Fruit fly (Drosophila melanogaster) whole organism, prepupa: Measurements from ENCODE around the gene CG45544.

Source experiments
- Blimp-1 ChIP-seq: fragments of 200-800 bp; sonication (Bioruptor generic); optimal IDR thresholded peaks from 3 replicates; lab custom pipeline; 2017; ENCODE audit warnings: missing biosample characterization, missing genetic modification characterization, mild to moderate bottlenecking, moderate library complexity, missing genetic modification reagents
- CG10631 ChIP-seq: fragments of 200-800 bp; sonication (Bioruptor generic); optimal IDR thresholded peaks from 2 replicates; lab custom pipeline; 2016; ENCODE audit warnings: missing biosample characterization, missing genetic modification characterization
- CG10669 ChIP-seq: fragments of 200-800 bp; sonication (Bioruptor generic); optimal IDR thresholded peaks from 3 replicates; lab custom pipeline; 2018; ENCODE audit warnings: missing biosample characterization, mild to moderate bottlenecking, missing genetic modification characterization, moderate library complexity
- CG11294 ChIP-seq: fragments of 200-800 bp; sonication (Bioruptor generic); IDR thresholded peaks from 2 replicates; pipeline ENCODE4 v1.3.6; 2022; ENCODE audit warnings: missing biosample characterization, missing genetic modification characterization
- CG11762 ChIP-seq: fragments of 200-800 bp; sonication (Bioruptor generic); optimal IDR thresholded peaks from 3 replicates; lab custom pipeline; 2016; ENCODE audit warnings: missing biosample characterization, missing genetic modification characterization; ENCODE audit not compliant: insufficient read depth
- CG11902 ChIP-seq: fragments of 200-800 bp; sonication (Bioruptor generic); optimal IDR thresholded peaks from 3 replicates; lab custom pipeline; 2016; ENCODE audit warnings: missing biosample characterization, missing genetic modification characterization
- CG15336 ChIP-seq: fragments of 200-800 bp; sonication (Bioruptor generic); IDR thresholded peaks from 2 replicates; pipeline ENCODE4 v1.3.6; 2022; ENCODE audit warnings: missing biosample characterization, missing genetic modification characterization
- CG1621 ChIP-seq: fragments of 200-800 bp; sonication (Bioruptor generic); optimal IDR thresholded peaks from 3 replicates; lab custom pipeline; 2018; ENCODE audit warnings: missing biosample characterization, mild to moderate bottlenecking, missing genetic modification characterization
- CG16779 ChIP-seq: fragments of 200-800 bp; sonication (Bioruptor generic); optimal IDR thresholded peaks from 3 replicates; lab custom pipeline; 2017; ENCODE audit warnings: missing biosample characterization, mild to moderate bottlenecking, missing genetic modification characterization
- CG3919 ChIP-seq: fragments of 200-800 bp; sonication (Bioruptor generic); optimal IDR thresholded peaks from 3 replicates; lab custom pipeline; 2016; ENCODE audit warnings: missing biosample characterization, missing genetic modification characterization
- CG4318 ChIP-seq: fragments of 200-800 bp; sonication (Bioruptor generic); optimal IDR thresholded peaks from 3 replicates; lab custom pipeline; 2017; ENCODE audit warnings: missing biosample characterization, mild to moderate bottlenecking, missing genetic modification characterization
- CG6163 ChIP-seq: fragments of 200-800 bp; sonication (Bioruptor generic); IDR thresholded peaks from 3 replicates; pipeline ENCODE4 v1.3.6; 2022; ENCODE audit warnings: missing biosample characterization, missing genetic modification characterization
- CG6792 ChIP-seq: fragments of 200-800 bp; sonication (Bioruptor generic); optimal IDR thresholded peaks from 3 replicates; lab custom pipeline; 2016; ENCODE audit warnings: missing biosample characterization, missing genetic modification characterization
- CG6808 ChIP-seq: fragments of 200-800 bp; sonication (Bioruptor generic); optimal IDR thresholded peaks from 3 replicates; lab custom pipeline; 2017; ENCODE audit warnings: missing biosample characterization, missing genetic modification characterization, mild to moderate bottlenecking, moderate library complexity, missing genetic modification reagents
- CG6854 ChIP-seq: fragments of 200-800 bp; sonication (Bioruptor generic); optimal IDR thresholded peaks from 2 replicates; lab custom pipeline; 2017; ENCODE audit warnings: missing biosample characterization, mild to moderate bottlenecking, missing genetic modification characterization
- CG7368 ChIP-seq: fragments of 200-800 bp; sonication (Bioruptor generic); optimal IDR thresholded peaks from 3 replicates; lab custom pipeline; 2016; ENCODE audit warnings: missing biosample characterization, missing genetic modification characterization
- CG8319 ChIP-seq: fragments of 200-800 bp; sonication (Bioruptor generic); optimal IDR thresholded peaks from 3 replicates; lab custom pipeline; 2016; ENCODE audit warnings: missing biosample characterization, missing genetic modification characterization
- CG8632 ChIP-seq: fragments of 200-800 bp; sonication (Bioruptor generic); optimal IDR thresholded peaks from 3 replicates; lab custom pipeline; 2016; ENCODE audit warnings: missing biosample characterization, missing genetic modification characterization
- CG9139 ChIP-seq: fragments of 200-800 bp; sonication (Bioruptor generic); optimal IDR thresholded peaks from 3 replicates; lab custom pipeline; 2017; ENCODE audit warnings: missing biosample characterization, mild to moderate bottlenecking, missing genetic modification characterization
- Eip75B ChIP-seq: fragments of 200-800 bp; sonication (Bioruptor generic); optimal IDR thresholded peaks from 3 replicates; lab custom pipeline; 2016; ENCODE audit warnings: missing biosample characterization, missing genetic modification characterization
- Eip78C ChIP-seq: fragments of 200-800 bp; sonication (Bioruptor generic); peaks from one replicate; lab custom pipeline; 2016; ENCODE audit warnings: missing biosample characterization, missing genetic modification characterization
- Eip93F ChIP-seq: fragments of 200-800 bp; sonication (Bioruptor generic); optimal IDR thresholded peaks from 2 replicates; lab custom pipeline; 2016; ENCODE audit warnings: missing biosample characterization, mild to moderate bottlenecking, missing genetic modification characterization
- Ets96B ChIP-seq: fragments of 200-800 bp; optimal IDR thresholded peaks from 2 replicates; lab custom pipeline; 2019; ENCODE audit warnings: missing biosample characterization, mild to moderate bottlenecking, missing genetic modification characterization, moderate library complexity
- Gug ChIP-seq: fragments of 200-800 bp; sonication (Bioruptor generic); IDR thresholded peaks from 2 replicates; pipeline ENCODE4 v1.3.6; 2022; ENCODE audit warnings: missing biosample characterization, missing genetic modification characterization
- Hr38 ChIP-seq: sonication (Bioruptor generic); optimal IDR thresholded peaks from 2 replicates; lab custom pipeline; 2016; ENCODE audit warnings: missing biosample characterization, missing genetic modification characterization
- Hr39 ChIP-seq: fragments of 200-800 bp; sonication (Bioruptor generic); optimal IDR thresholded peaks from 2 replicates; lab custom pipeline; 2016; ENCODE audit warnings: missing biosample characterization, missing genetic modification characterization
- Hr4 ChIP-seq: fragments of 200-800 bp; sonication (Bioruptor generic); optimal IDR thresholded peaks from 3 replicates; lab custom pipeline; 2016; ENCODE audit warnings: missing biosample characterization, missing genetic modification characterization
- Lpt ChIP-seq: fragments of 200-800 bp; sonication (Bioruptor generic); optimal IDR thresholded peaks from 3 replicates; lab custom pipeline; 2016; ENCODE audit warnings: missing biosample characterization, missing genetic modification characterization
- Met ChIP-seq: fragments of 200-800 bp; sonication (Bioruptor generic); optimal IDR thresholded peaks from 3 replicates; lab custom pipeline; 2016; ENCODE audit warnings: missing biosample characterization, missing genetic modification characterization
- Sox14 ChIP-seq: fragments of 200-800 bp; sonication (Bioruptor generic); optimal IDR thresholded peaks from 3 replicates; lab custom pipeline; 2016; ENCODE audit warnings: missing biosample characterization, missing genetic modification characterization
- Sox15 ChIP-seq: fragments of 200-800 bp; sonication (Bioruptor generic); optimal IDR thresholded peaks from 3 replicates; lab custom pipeline; 2016; ENCODE audit warnings: missing biosample characterization, missing genetic modification characterization
- achi ChIP-seq: fragments of 200-800 bp; sonication (Bioruptor generic); optimal IDR thresholded peaks from 3 replicates; lab custom pipeline; 2016; ENCODE audit warnings: missing biosample characterization, missing genetic modification characterization
- acj6 ChIP-seq: fragments of 200-800 bp; sonication (Bioruptor generic); optimal IDR thresholded peaks from 3 replicates; lab custom pipeline; 2016; ENCODE audit warnings: missing biosample characterization, missing genetic modification characterization
- cyc ChIP-seq: fragments of 200-800 bp; sonication (Bioruptor generic); optimal IDR thresholded peaks from 3 replicates; lab custom pipeline; 2016; ENCODE audit warnings: missing biosample characterization, missing genetic modification characterization
- dac ChIP-seq: fragments of 200-800 bp; sonication (Bioruptor generic); optimal IDR thresholded peaks from 2 replicates; lab custom pipeline; 2017; ENCODE audit warnings: missing biosample characterization, mild to moderate bottlenecking, missing genetic modification characterization
- dsx ChIP-seq: fragments of 200-800 bp; optimal IDR thresholded peaks from 3 replicates; lab custom pipeline; 2019; ENCODE audit warnings: missing biosample characterization, mild to moderate bottlenecking, missing genetic modification characterization, moderate library complexity; ENCODE audit not compliant: poor library complexity, severe bottlenecking
- eg ChIP-seq: fragments of 200-800 bp; sonication (Bioruptor generic); IDR thresholded peaks from 3 replicates; pipeline ENCODE4 v1.3.6; 2022; ENCODE audit warnings: missing biosample characterization, missing genetic modification characterization
- esn ChIP-seq: fragments of 200-800 bp; sonication (Bioruptor generic); optimal IDR thresholded peaks from 2 replicates; lab custom pipeline; 2016; ENCODE audit warnings: missing biosample characterization, mild to moderate bottlenecking, missing genetic modification characterization, moderate library complexity
- fd59A ChIP-seq: fragments of 200-800 bp; sonication (Bioruptor generic); optimal IDR thresholded peaks from 2 replicates; lab custom pipeline; 2017; ENCODE audit warnings: missing biosample characterization, mild to moderate bottlenecking, missing genetic modification characterization, missing genetic modification reagents
- fkh ChIP-seq: fragments of 200-800 bp; sonication (Bioruptor generic); optimal IDR thresholded peaks from 3 replicates; lab custom pipeline; 2017; ENCODE audit warnings: missing biosample characterization, mild to moderate bottlenecking, missing genetic modification characterization, moderate library complexity
- net ChIP-seq: fragments of 200-800 bp; sonication (Bioruptor generic); optimal IDR thresholded peaks from 3 replicates; lab custom pipeline; 2016; ENCODE audit warnings: missing biosample characterization, missing genetic modification characterization
- pdm3 ChIP-seq: fragments of 200-800 bp; sonication (Bioruptor generic); optimal IDR thresholded peaks from 3 replicates; lab custom pipeline; 2016; ENCODE audit warnings: missing biosample characterization, missing genetic modification characterization
- salr ChIP-seq, 2 experiments: fragments of 200-800 bp; sonication (Bioruptor generic); optimal IDR thresholded peaks; 3 replicates each; lab custom pipeline; 2016 to 2018; ENCODE audit warnings: missing biosample characterization in 2 of 2, missing genetic modification characterization in 2 of 2, mild to moderate bottlenecking in 1 of 2
- spab ChIP-seq: fragments of 200-800 bp; sonication (Bioruptor generic); optimal IDR thresholded peaks from 2 replicates; lab custom pipeline; 2017; ENCODE audit warnings: missing biosample characterization, mild to moderate bottlenecking, missing genetic modification characterization, missing genetic modification reagents
- ss ChIP-seq, 2 experiments: fragments of 200-800 bp; sonication (Bioruptor generic); optimal IDR thresholded peaks; 2 replicates in 1 of 2; 3 replicates in 1 of 2; lab custom pipeline; 2017 to 2018; ENCODE audit warnings: mild to moderate bottlenecking in 2 of 2, missing biosample characterization in 2 of 2, missing genetic modification characterization in 2 of 2, moderate library complexity in 1 of 2
- svp ChIP-seq: fragments of 200-800 bp; sonication (Bioruptor generic); peaks from one replicate; lab custom pipeline; 2016; ENCODE audit warnings: missing biosample characterization, missing genetic modification characterization
- topi ChIP-seq: fragments of 200-800 bp; sonication (Bioruptor generic); optimal IDR thresholded peaks from 3 replicates; lab custom pipeline; 2016; ENCODE audit warnings: missing biosample characterization, missing genetic modification characterization
- vri ChIP-seq: fragments of 200-800 bp; sonication (Bioruptor generic); optimal IDR thresholded peaks from 3 replicates; lab custom pipeline; 2016; ENCODE audit warnings: missing biosample characterization, mild to moderate bottlenecking, missing genetic modification characterization

Gene CG45544

dm6 chr3R:29277748-29278147 is 21.5 kb downstream of the CG45544 start (continued):
- TF ChIP-seq acj6 (GFP tag; lab: Kevin White, UChicago), result peak; percentile 77
- peak; percentile 71 for TF ChIP-seq achi (GFP tag; lab: Kevin White, UChicago)
- TF ChIP-seq CG11902 (GFP tag; lab: Kevin White, UChicago), result peak; percentile 47
- peak; percentile 75 for TF ChIP-seq CG6163
- no peak for TF ChIP-seq CG9139
- TF ChIP-seq Lpt (GFP tag; lab: Kevin White, UChicago), result peak; percentile 73
- TF ChIP-seq vri, result peak; percentile 36
- peak; percentile 71 for TF ChIP-seq CG3919
- peak; percentile 76 for TF ChIP-seq Eip75B (GFP tag; lab: Kevin White, UChicago)
- peak; percentile 42 to 64 for TF ChIP-seq ss (GFP tag; optimal IDR thresholded peaks at IDR 0.05; lab: Kevin White, UChicago)
- TF ChIP-seq CG7368 (GFP tag; lab: Kevin White, UChicago), result peak; percentile 48
- no peak for TF ChIP-seq Blimp-1 (GFP tag; lab: Kevin White, UChicago)
- peak; percentile 51 for TF ChIP-seq Hr39 (GFP tag; lab: Kevin White, UChicago)
- TF ChIP-seq cyc (GFP tag; lab: Kevin White, UChicago), result peak; percentile 67
- TF ChIP-seq svp, result peak; percentile 90

- TF ChIP-seq CG8319 (GFP tag; lab: Kevin White, UChicago) (peak; percentile 3), CG4318 (GFP tag; lab: Kevin White, UChicago) (no peak), net (no peak), topi (peak; percentile 21), Hr39 (GFP tag; lab: Kevin White, UChicago) (no peak), Eip75B (GFP tag; lab: Kevin White, UChicago) (no peak), svp (peak; percentile 4), CG8632 (no peak), CG9139 (peak; percentile 76), fd59A (GFP tag; lab: Kevin White, UChicago) (no peak), CG7368 (GFP tag; lab: Kevin White, UChicago) (no peak), Gug (GFP tag; lab: Robert Waterston, UW) (no peak), CG6854 (GFP tag; lab: Kevin White, UChicago) (peak; percentile 46), Sox15 (no peak), CG1621 (tag; lab: Kevin White, UChicago) (peak; percentile 21), fkh (GFP tag; lab: Kevin White, UChicago) (no peak), salr (GFP tag; optimal IDR thresholded peaks at IDR 0.05; lab: Kevin White, UChicago) (peak; percentile 2 to 10), dsx (GFP tag; lab: Kevin White, UChicago) (peak; percentile 100), CG11294 (no peak), Blimp-1 (GFP tag; lab: Kevin White, UChicago) (peak; percentile 38), CG10669 (GFP tag; lab: Kevin White, UChicago) (peak; percentile 92), Eip93F (no peak), Hr4 (GFP tag; lab: Kevin White, UChicago) (no peak), Met (GFP tag; lab: Kevin White, UChicago) (no peak), CG10631 (GFP tag; lab: Kevin White, UChicago) (peak; percentile 40), Hr38 (GFP tag; lab: Kevin White, UChicago) (no peak), Ets96B (tag; lab: Kevin White, UChicago) (peak; percentile 78), ss (GFP tag; optimal IDR thresholded peaks at IDR 0.05; lab: Kevin White, UChicago) (peak; percentile 41 to 47), Eip78C (GFP tag; lab: Kevin White, UChicago) (peak; percentile 66), CG11762 (GFP tag; lab: Kevin White, UChicago) (peak; percentile 68), CG6808 (GFP tag; lab: Kevin White, UChicago) (peak; percentile 91), esn (peak; percentile 19), dac (GFP tag; lab: Kevin White, UChicago) (no peak), spab (GFP tag; lab: Kevin White, UChicago) (peak; percentile 93), Sox14 (GFP tag; lab: Kevin White, UChicago) (peak; percentile 22), eg (GFP tag; lab: Robert Waterston, UW) (0 out of 3 replicates have a peak, but pooled peaks have one; percentile 10), CG15336 (GFP tag; lab: Robert Waterston, UW) (no peak), pdm3 (GFP tag; lab: Kevin White, UChicago) (peak; percentile 20), Lpt (GFP tag; lab: Kevin White, UChicago) (peak; percentile 47), CG16779 (tag; lab: Kevin White, UChicago) (no peak), CG6792 (no peak), cyc (GFP tag; lab: Kevin White, UChicago) (peak; percentile 45)
These were observed 23.4 kb downstream of the CG45544 start for dm6 chr3R:29279557-29280203.
